Fruit fly (Drosophila melanogaster) whole organism, prepupa: Measurements from ENCODE around the gene PQBP1.

Experiments
- CG11762 ChIP-seq: fragments of 200-800 bp; sonication (Bioruptor generic); optimal IDR thresholded peaks from 3 replicates; lab custom pipeline; 2016; ENCODE audit warnings: missing biosample characterization, missing genetic modification characterization; ENCODE audit not compliant: insufficient read depth
- CG1621 ChIP-seq: fragments of 200-800 bp; sonication (Bioruptor generic); optimal IDR thresholded peaks from 3 replicates; lab custom pipeline; 2018; ENCODE audit warnings: missing biosample characterization, mild to moderate bottlenecking, missing genetic modification characterization
- CG16779 ChIP-seq: fragments of 200-800 bp; sonication (Bioruptor generic); optimal IDR thresholded peaks from 3 replicates; lab custom pipeline; 2017; ENCODE audit warnings: missing biosample characterization, mild to moderate bottlenecking, missing genetic modification characterization
- CG34406 ChIP-seq: fragments of 200-800 bp; sonication (Bioruptor generic); optimal IDR thresholded peaks from 3 replicates; lab custom pipeline; 2016; ENCODE audit warnings: missing biosample characterization, missing genetic modification characterization
- CG6276 ChIP-seq: fragments of 200-800 bp; sonication (Bioruptor generic); optimal IDR thresholded peaks from 2 replicates; lab custom pipeline; 2017; ENCODE audit warnings: missing biosample characterization, mild to moderate bottlenecking, missing genetic modification characterization
- Eip75B ChIP-seq: fragments of 200-800 bp; sonication (Bioruptor generic); optimal IDR thresholded peaks from 3 replicates; lab custom pipeline; 2016; ENCODE audit warnings: missing biosample characterization, missing genetic modification characterization
- Hr39 ChIP-seq: fragments of 200-800 bp; sonication (Bioruptor generic); optimal IDR thresholded peaks from 2 replicates; lab custom pipeline; 2016; ENCODE audit warnings: missing biosample characterization, missing genetic modification characterization
- Hr4 ChIP-seq: fragments of 200-800 bp; sonication (Bioruptor generic); optimal IDR thresholded peaks from 3 replicates; lab custom pipeline; 2016; ENCODE audit warnings: missing biosample characterization, missing genetic modification characterization
- esn ChIP-seq: fragments of 200-800 bp; sonication (Bioruptor generic); optimal IDR thresholded peaks from 2 replicates; lab custom pipeline; 2016; ENCODE audit warnings: missing biosample characterization, mild to moderate bottlenecking, missing genetic modification characterization, moderate library complexity
- fkh ChIP-seq: fragments of 200-800 bp; sonication (Bioruptor generic); optimal IDR thresholded peaks from 3 replicates; lab custom pipeline; 2017; ENCODE audit warnings: missing biosample characterization, mild to moderate bottlenecking, missing genetic modification characterization, moderate library complexity
- net ChIP-seq: fragments of 200-800 bp; sonication (Bioruptor generic); optimal IDR thresholded peaks from 3 replicates; lab custom pipeline; 2016; ENCODE audit warnings: missing biosample characterization, missing genetic modification characterization

dm6 chr3R:25066856-25067255 lies 1.3 kb downstream of the PQBP1 start:
- no peak for TF ChIP-seq Hr4 (GFP tag; lab: Kevin White, UChicago)
- TF ChIP-seq net (GFP tag; lab: Kevin White, UChicago), result no peak
- TF ChIP-seq CG6276 (GFP tag; lab: Kevin White, UChicago), result no peak
- TF ChIP-seq fkh (GFP tag; lab: Kevin White, UChicago), result no peak
- no peak for TF ChIP-seq CG1621 (tag; lab: Kevin White, UChicago)
- TF ChIP-seq CG34406 (GFP tag; lab: Kevin White, UChicago), result no peak
- no peak for TF ChIP-seq CG11762 (GFP tag; lab: Kevin White, UChicago)
- TF ChIP-seq CG16779, result no peak
- TF ChIP-seq Hr39, result no peak
- TF ChIP-seq esn (GFP tag; lab: Kevin White, UChicago), result no peak
- TF ChIP-seq Eip75B (GFP tag; lab: Kevin White, UChicago), result no peak
